Worm (Caenorhabditis elegans): Measurements from ENCODE around the gene ttr-23.

DNA sequence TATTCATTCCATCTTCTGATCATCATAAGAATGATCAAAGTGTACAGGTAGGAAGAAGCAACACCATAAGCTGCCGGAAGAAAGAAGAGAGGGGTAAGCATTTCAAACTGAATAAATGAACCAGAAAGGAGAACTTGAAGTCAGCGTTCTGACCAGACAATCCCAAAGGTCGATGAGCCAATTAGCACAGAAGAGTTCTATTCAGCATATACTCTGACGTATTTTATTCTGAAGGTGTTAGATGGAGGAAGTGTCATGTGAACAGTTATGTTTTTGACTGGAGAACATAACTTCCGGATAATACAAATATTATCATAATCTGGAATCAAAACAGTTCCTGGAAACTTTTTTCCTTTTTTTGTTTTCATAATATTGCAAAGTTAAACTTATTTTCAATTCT is 966 bp downstream of the ttr-23 start, which contains the start of gene srg-32:
- TF ChIP-seq cog-1 (tag; optimal IDR thresholded peaks at IDR 0.05) (no peak), T22C8.4 (GFP tag; IDR thresholded peaks at IDR 0.05) (no peak), ztf-29 (GFP tag; IDR thresholded peaks at IDR 0.05) (no peak)

All from whole organism, midembryonic.